Worm (Caenorhabditis elegans) whole organism, young adult: ENCODE results near the gene math-18.

Experiments
- B0019.2 ChIP-seq: fragments of 200-800 bp; sonication (Bioruptor generic); conservative IDR thresholded peaks from 2 replicates; pipeline ENCODE4 v1.3.6; 2022; ENCODE audit warnings: missing genetic modification reagents, missing genetic modification characterization, missing compliant biosample characterization
- B0261.1 ChIP-seq: sonication (generic microtip); optimal IDR thresholded peaks from 2 replicates; lab custom pipeline; 2016; ENCODE audit warnings: mild to moderate bottlenecking, missing genetic modification characterization, moderate library complexity, missing compliant biosample characterization
- F37B4.10 ChIP-seq: fragments of 200-800 bp; sonication (Bioruptor generic); IDR thresholded peaks from 2 replicates; pipeline ENCODE4 v1.3.6; 2022; ENCODE audit warnings: missing genetic modification characterization, missing compliant biosample characterization
- F49E8.2 ChIP-seq: sonication (generic microtip); optimal IDR thresholded peaks from 3 replicates; lab custom pipeline; 2017; ENCODE audit warnings: missing genetic modification characterization, mild to moderate bottlenecking, missing compliant biosample characterization, antibody characterized with exemption, moderate library complexity; ENCODE audit not compliant: insufficient read depth
- K11D2.4 ChIP-seq: fragments of 200-800 bp; sonication (Bioruptor generic); IDR thresholded peaks from 2 replicates; pipeline ENCODE4 v1.3.6; 2022; ENCODE audit warnings: missing genetic modification reagents, missing genetic modification characterization, missing compliant biosample characterization
- Y53G8AR.9 ChIP-seq: fragments of 200-800 bp; sonication (Bioruptor generic); conservative IDR thresholded peaks from 2 replicates; pipeline ENCODE4 v1.3.6; 2022; ENCODE audit warnings: missing genetic modification reagents, missing genetic modification characterization, missing compliant biosample characterization
- Y95B8A.8 ChIP-seq: fragments of 200-800 bp; sonication (Bioruptor generic); IDR thresholded peaks from 2 replicates; pipeline ENCODE4 v1.3.6; 2022; ENCODE audit warnings: missing genetic modification reagents, missing genetic modification characterization, missing compliant biosample characterization
- aptf-3 ChIP-seq: fragments of 200-800 bp; sonication (Bioruptor generic); IDR thresholded peaks from 2 replicates; pipeline ENCODE4 v1.3.6; 2022; ENCODE audit warnings: missing genetic modification characterization, missing compliant biosample characterization
- atf-7 ChIP-seq: sonication (generic microtip); optimal IDR thresholded peaks from 2 replicates; lab custom pipeline; 2017; ENCODE audit warnings: mild to moderate bottlenecking, missing genetic modification characterization, missing compliant biosample characterization
- athp-1 ChIP-seq: sonication (generic microtip); optimal IDR thresholded peaks from 2 replicates; lab custom pipeline; 2017; ENCODE audit warnings: mild to moderate bottlenecking, missing genetic modification characterization, missing compliant biosample characterization
- bed-1 ChIP-seq: fragments of 200-800 bp; sonication (Bioruptor generic); IDR thresholded peaks from 2 replicates; pipeline ENCODE4 v1.3.6; 2022; ENCODE audit warnings: missing genetic modification reagents, missing genetic modification characterization, missing compliant biosample characterization
- bed-2 ChIP-seq: fragments of 200-800 bp; sonication (Bioruptor generic); IDR thresholded peaks from 2 replicates; pipeline ENCODE4 v1.3.6; 2022; ENCODE audit warnings: missing genetic modification reagents, missing genetic modification characterization, missing compliant biosample characterization
- cebp-2 ChIP-seq: fragments of 200-800 bp; sonication (Bioruptor generic); IDR thresholded peaks from 2 replicates; pipeline ENCODE4 v1.3.6; 2022; ENCODE audit warnings: missing genetic modification characterization, missing compliant biosample characterization
- ceh-40 ChIP-seq: fragments of 200-800 bp; sonication (Bioruptor generic); IDR thresholded peaks from 2 replicates; pipeline ENCODE4 v1.3.6; 2022; ENCODE audit warnings: missing genetic modification characterization, missing compliant biosample characterization
- ceh-79 ChIP-seq: sonication (generic microtip); optimal IDR thresholded peaks from 2 replicates; lab custom pipeline; 2017; ENCODE audit warnings: mild to moderate bottlenecking, missing genetic modification characterization, missing compliant biosample characterization
- chd-7 ChIP-seq: sonication (generic microtip); optimal IDR thresholded peaks from 2 replicates; lab custom pipeline; 2016; ENCODE audit warnings: mild to moderate bottlenecking, missing genetic modification characterization, moderate library complexity, missing compliant biosample characterization
- die-1 ChIP-seq: sonication (generic microtip); optimal IDR thresholded peaks from 2 replicates; lab custom pipeline; 2016; ENCODE audit warnings: missing genotype, mild to moderate bottlenecking, missing genetic modification characterization, missing compliant biosample characterization
- dox-1 ChIP-seq: fragments of 200-800 bp; sonication (Bioruptor generic); IDR thresholded peaks from 2 replicates; pipeline ENCODE4 v1.3.6; 2022; ENCODE audit warnings: missing genetic modification reagents, missing genetic modification characterization, missing compliant biosample characterization
- egrh-3 ChIP-seq: fragments of 200-800 bp; sonication (Bioruptor generic); IDR thresholded peaks from 2 replicates; pipeline ENCODE4 v1.3.6; 2022; ENCODE audit warnings: missing genetic modification reagents, missing genetic modification characterization, missing compliant biosample characterization
- him-1 ChIP-seq: sonication (generic microtip); optimal IDR thresholded peaks from 2 replicates; lab custom pipeline; 2016; ENCODE audit warnings: missing genotype, missing genetic modification reagents, missing genetic modification characterization, missing compliant biosample characterization
- hsf-1 ChIP-seq: fragments of 200-800 bp; sonication (Bioruptor generic); IDR thresholded peaks from 2 replicates; pipeline ENCODE4 v1.3.6; 2022; ENCODE audit warnings: missing genetic modification reagents, missing genetic modification characterization, missing compliant biosample characterization
- let-607 ChIP-seq, 2 experiments: fragments of 200-800 bp in 1 of 2; sonication (Bioruptor generic) in 1 of 2; sonication (generic microtip) in 1 of 2; optimal IDR thresholded peaks; 2 replicates each; lab custom pipeline; 2016 to 2018; ENCODE audit warnings: mild to moderate bottlenecking in 2 of 2, missing compliant biosample characterization in 2 of 2, missing genetic modification characterization in 2 of 2, moderate library complexity in 2 of 2, missing genotype in 1 of 2
- mes-4 ChIP-seq: sonication (generic microtip); optimal IDR thresholded peaks from 2 replicates; lab custom pipeline; 2016; ENCODE audit warnings: missing genotype, missing genetic modification characterization, missing compliant biosample characterization
- mxl-1 ChIP-seq: sonication (generic microtip); optimal IDR thresholded peaks from 2 replicates; lab custom pipeline; 2016; ENCODE audit warnings: missing genetic modification characterization, missing compliant biosample characterization
- nhr-80 ChIP-seq: sonication (generic microtip); optimal IDR thresholded peaks from 2 replicates; lab custom pipeline; 2016; ENCODE audit warnings: missing genetic modification characterization, missing compliant biosample characterization
- pha-4 ChIP-seq: fragments of 150-350 bp; sonication (generic microtip); optimal IDR thresholded peaks from 2 replicates; lab custom pipeline; 2014; ENCODE audit warnings: missing biosample characterization, missing genetic modification reagents, missing genetic modification characterization
- rec-8 ChIP-seq, 2 experiments: sonication (generic microtip); optimal IDR thresholded peaks; 2 replicates each; lab custom pipeline; 2016; ENCODE audit warnings: mild to moderate bottlenecking in 2 of 2, missing genetic modification characterization in 2 of 2, missing genetic modification reagents in 2 of 2, missing genotype in 2 of 2, missing biosample characterization in 1 of 2, missing compliant biosample characterization in 1 of 2, moderate library complexity in 1 of 2
- sptf-2 ChIP-seq: fragments of 200-800 bp; sonication (Bioruptor generic); optimal IDR thresholded peaks from 2 replicates; lab custom pipeline; 2018; ENCODE audit warnings: mild to moderate bottlenecking, missing genetic modification characterization, missing compliant biosample characterization
- unc-130 ChIP-seq: sonication (generic microtip); optimal IDR thresholded peaks from 2 replicates; lab custom pipeline; 2016; ENCODE audit warnings: missing genetic modification reagents, missing genetic modification characterization, missing compliant biosample characterization
- zfh-2 ChIP-seq: fragments of 200-800 bp; sonication (Bioruptor generic); conservative IDR thresholded peaks from 2 replicates; pipeline ENCODE4 v1.3.6; 2022; ENCODE audit warnings: missing genetic modification reagents, missing genetic modification characterization, missing compliant biosample characterization
- ztf-18 ChIP-seq: sonication (generic microtip); optimal IDR thresholded peaks from 2 replicates; lab custom pipeline; 2016; ENCODE audit warnings: missing genotype, mild to moderate bottlenecking, missing genetic modification characterization, missing compliant biosample characterization
- ztf-26 ChIP-seq: sonication (generic microtip); optimal IDR thresholded peaks from 2 replicates; lab custom pipeline; 2017; ENCODE audit warnings: missing genetic modification characterization, missing compliant biosample characterization

math-18 gene

ce11 chrII:2145566-2145965 is 8.2 kb upstream of the math-18 start, which contains the start of gene C40A11.6:
TSS of gene C40A11.6 (minus strand) at chrII:2145666.
- TF ChIP-seq ceh-40 (no peak), athp-1 (tag; lab: Kevin White, UChicago) (no peak), ceh-79 (no peak), Y95B8A.8 (GFP tag; lab: Robert Waterston, UW) (no peak), F49E8.2 (no peak), bed-2 (GFP tag; lab: Robert Waterston, UW) (no peak), atf-7 (tag; lab: Kevin White, UChicago) (no peak), die-1 (no peak), K11D2.4 (GFP tag; lab: Robert Waterston, UW) (no peak), let-607 (tag; optimal IDR thresholded peaks at IDR 0.05; lab: Kevin White, UChicago) (no peak), hsf-1 (no peak)

- TF ChIP-seq ceh-79 = no peak
- TF ChIP-seq hsf-1 = peak; percentile 90
- TF ChIP-seq, all 124 proteins: peak for 1
Observed at ce11 chrII:2146900-2147375, 6.9 kb upstream of the math-18 start, which contains the start of gene C40A11.2. TSS of gene C40A11.2 (plus strand) at chrII:2146950.

ce11 chrII:2150485-2150985 is 3.3 kb upstream of the math-18 start, which contains the start of the genes C40A11.7 and C40A11.8:
TSS of gene C40A11.7 (minus strand) at chrII:2150585.
TSS of gene C40A11.8 (minus strand) at chrII:2150935.
- TF ChIP-seq aptf-3 (GFP tag; lab: Robert Waterston, UW) (no peak), dox-1 (GFP tag; lab: Robert Waterston, UW) (no peak), pha-4 (tag; lab: Kevin White, UChicago) (no peak), rec-8 (tag; optimal IDR thresholded peaks at IDR 0.05; lab: Kevin White, UChicago) (no peak), unc-130 (GFP tag; lab: Kevin White, UChicago) (no peak), mxl-1 (tag; lab: Kevin White, UChicago) (no peak), bed-1 (no peak), ztf-18 (no peak), ztf-26 (tag; lab: Kevin White, UChicago) (no peak), ceh-40 (no peak), B0019.2 (GFP tag; lab: Robert Waterston, UW) (no peak), zfh-2 (no peak), nhr-80 (no peak), cebp-2 (GFP tag; lab: Robert Waterston, UW) (no peak), him-1 (no peak), F37B4.10 (GFP tag; lab: Robert Waterston, UW) (no peak), B0261.1 (tag; lab: Kevin White, UChicago) (no peak), sptf-2 (GFP tag; lab: Kevin White, UChicago) (no peak), chd-7 (tag; lab: Kevin White, UChicago) (no peak), Y53G8AR.9 (no peak)

ce11 chrII:2152455-2152854 is 1.4 kb upstream of the math-18 start:
- TF ChIP-seq nhr-80 (peak; percentile 5), mes-4 (tag; lab: Kevin White, UChicago) (no peak)

- peak; percentile 59; the same call in 1 of the 2 replicates for TF ChIP-seq egrh-3 (GFP tag; lab: Robert Waterston, UW)
Observed at ce11 chrII:2163370-2163882, 9.6 kb downstream of the math-18 start, which contains the start of gene C33C12.11. TSS of gene C33C12.11 (minus strand) at chrII:2163832.
